Worm (Caenorhabditis elegans) whole organism, L4 larva: ENCODE results near the gene srh-246.
A peak's percentile ranks its signal among the peaks of the same experiment; 100 is the strongest.

Experiments
- D1046.2 ChIP-seq: fragments of 200-800 bp; sonication (Bioruptor generic); IDR thresholded peaks from 2 replicates; pipeline ENCODE4 v1.3.6; 2022; ENCODE audit warnings: missing genetic modification characterization, missing compliant biosample characterization
- F10B5.3 ChIP-seq: sonication (generic microtip); optimal IDR thresholded peaks from 2 replicates; lab custom pipeline; 2016; ENCODE audit warnings: mild to moderate bottlenecking, missing genetic modification characterization, missing compliant biosample characterization
- F44E2.7 ChIP-seq: fragments of 200-800 bp; sonication (Bioruptor generic); IDR thresholded peaks from 2 replicates; pipeline ENCODE4 v2.1.2; 2022; ENCODE audit warnings: missing genetic modification characterization, missing compliant biosample characterization
- F49E8.2 ChIP-seq: sonication (generic microtip); optimal IDR thresholded peaks from 2 replicates; lab custom pipeline; 2016; ENCODE audit warnings: missing compliant biosample characterization, mild to moderate bottlenecking, missing genetic modification characterization, borderline replicate concordance
- T20F7.1 ChIP-seq: fragments of 200-800 bp; sonication (Bioruptor generic); optimal IDR thresholded peaks from 2 replicates; lab custom pipeline; 2018; ENCODE audit warnings: mild to moderate bottlenecking, missing genetic modification characterization, missing compliant biosample characterization
- Y105C5A.15 ChIP-seq: fragments of 200-800 bp; sonication (Bioruptor generic); IDR thresholded peaks from 2 replicates; pipeline ENCODE4 v1.3.6; 2022; ENCODE audit warnings: missing genetic modification characterization, missing compliant biosample characterization
- Y5F2A.4 ChIP-seq: fragments of 200-800 bp; sonication (Bioruptor generic); optimal IDR thresholded peaks from 2 replicates; lab custom pipeline; 2018; ENCODE audit warnings: mild to moderate bottlenecking, missing genetic modification characterization, missing compliant biosample characterization
- ZK546.5 ChIP-seq, 2 experiments: sonication (generic microtip); optimal IDR thresholded peaks; 2 replicates each; lab custom pipeline; 2017; ENCODE audit warnings: missing biosample characterization in 2 of 2, missing genetic modification characterization in 2 of 2
- aha-1 ChIP-seq: fragments of 150-350 bp; peaks from one replicate; lab custom pipeline; 2014; ENCODE audit warnings: missing biosample characterization, missing genetic modification characterization
- aly-2 ChIP-seq: sonication (generic microtip); optimal IDR thresholded peaks from 2 replicates; lab custom pipeline; 2018; ENCODE audit warnings: missing biosample characterization, missing genetic modification characterization
- ama-1 ChIP-seq: fragments of 150-350 bp; optimal IDR thresholded peaks from 2 replicates; lab custom pipeline; 2014; ENCODE audit warnings: inconsistent platforms, mixed read lengths
- ceh-44 ChIP-seq: fragments of 200-800 bp; sonication (Bioruptor generic); IDR thresholded peaks from 2 replicates; pipeline ENCODE4 v1.3.6; 2022; ENCODE audit warnings: missing genetic modification reagents, missing genetic modification characterization, missing compliant biosample characterization
- ceh-82 ChIP-seq: sonication (generic microtip); optimal IDR thresholded peaks from 2 replicates; lab custom pipeline; 2017; ENCODE audit warnings: missing biosample characterization, missing genetic modification characterization
- ctbp-1 ChIP-seq: fragments of 200-800 bp; sonication (Bioruptor generic); IDR thresholded peaks from 2 replicates; pipeline ENCODE4 v1.3.6; 2022; ENCODE audit warnings: missing genetic modification reagents, missing genetic modification characterization, missing compliant biosample characterization
- daf-19 ChIP-seq: fragments of 200-800 bp; sonication (Bioruptor generic); conservative IDR thresholded peaks from 2 replicates; pipeline ENCODE4 v1.3.6; 2022; ENCODE audit warnings: missing genetic modification characterization, missing compliant biosample characterization
- dmd-8 ChIP-seq: fragments of 200-800 bp; sonication (Bioruptor generic); IDR thresholded peaks from 2 replicates; pipeline ENCODE4 v1.3.6; 2022; ENCODE audit warnings: missing genetic modification characterization, missing compliant biosample characterization
- dmd-9 ChIP-seq: fragments of 200-800 bp; sonication (Bioruptor generic); IDR thresholded peaks from 2 replicates; pipeline ENCODE4 v1.3.6; 2022; ENCODE audit warnings: missing genetic modification reagents, missing genetic modification characterization, missing compliant biosample characterization
- dpl-1 ChIP-seq: fragments of 150-350 bp; optimal IDR thresholded peaks from 2 replicates; lab custom pipeline; 2014; ENCODE audit warnings: missing biosample characterization, missing genetic modification reagents, missing genetic modification characterization
- duxl-1 ChIP-seq: sonication (generic microtip); optimal IDR thresholded peaks from 2 replicates; lab custom pipeline; 2016; ENCODE audit warnings: mild to moderate bottlenecking, missing genetic modification characterization, moderate library complexity, missing compliant biosample characterization; ENCODE audit not compliant: poor library complexity
- fkh-10 ChIP-seq: fragments of 150-350 bp; optimal IDR thresholded peaks from 2 replicates; lab custom pipeline; 2014; ENCODE audit warnings: missing biosample characterization, missing genetic modification reagents, missing genetic modification characterization
- gei-8 ChIP-seq: fragments of 200-800 bp; sonication (Bioruptor generic); optimal IDR thresholded peaks from 2 replicates; lab custom pipeline; 2018; ENCODE audit warnings: mild to moderate bottlenecking, missing genetic modification characterization, missing compliant biosample characterization
- lin-13 ChIP-seq: fragments of 150-350 bp; optimal IDR thresholded peaks from 2 replicates; lab custom pipeline; 2014; ENCODE audit warnings: missing biosample characterization, missing genetic modification reagents, missing genetic modification characterization
- lir-3 ChIP-seq: sonication (generic microtip); optimal IDR thresholded peaks from 2 replicates; lab custom pipeline; 2016; ENCODE audit warnings: mild to moderate bottlenecking, missing genetic modification characterization, missing compliant biosample characterization
- madf-9 ChIP-seq: fragments of 200-800 bp; sonication (Bioruptor generic); conservative IDR thresholded peaks from 2 replicates; pipeline ENCODE4 v1.3.6; 2022; ENCODE audit warnings: missing genetic modification reagents, missing genetic modification characterization, missing compliant biosample characterization
- mdt-29 ChIP-seq: fragments of 200-800 bp; sonication (Bioruptor generic); IDR thresholded peaks from 2 replicates; pipeline ENCODE4 v1.3.6; 2022; ENCODE audit warnings: missing genetic modification reagents, missing genetic modification characterization, missing compliant biosample characterization
- mep-1 ChIP-seq: fragments of 150-350 bp; sonication (generic microtip); optimal IDR thresholded peaks from 3 replicates; lab custom pipeline; 2014; ENCODE audit warnings: missing biosample characterization, missing genetic modification characterization
- mxl-2 ChIP-seq: fragments of 200-800 bp; sonication (Bioruptor generic); conservative IDR thresholded peaks from 2 replicates; pipeline ENCODE4 v1.3.6; 2022; ENCODE audit warnings: missing genetic modification reagents, missing genetic modification characterization, missing compliant biosample characterization
- mxl-3 ChIP-seq: fragments of 200-800 bp; sonication (Bioruptor generic); optimal IDR thresholded peaks from 2 replicates; lab custom pipeline; 2018; ENCODE audit warnings: mild to moderate bottlenecking, missing genetic modification characterization, missing compliant biosample characterization
- nhr-10 ChIP-seq: fragments of 150-350 bp; optimal IDR thresholded peaks from 2 replicates; lab custom pipeline; 2014; ENCODE audit warnings: missing biosample characterization, missing genetic modification characterization
- nhr-102 ChIP-seq: sonication (generic microtip); optimal IDR thresholded peaks from 2 replicates; lab custom pipeline; 2016; ENCODE audit warnings: mild to moderate bottlenecking, missing genetic modification characterization, moderate library complexity, missing compliant biosample characterization
- nhr-11 ChIP-seq: fragments of 150-350 bp; optimal IDR thresholded peaks from 2 replicates; lab custom pipeline; 2014; ENCODE audit warnings: missing biosample characterization, missing genetic modification characterization
- nhr-28 ChIP-seq: fragments of 150-350 bp; optimal IDR thresholded peaks from 2 replicates; lab custom pipeline; 2014; ENCODE audit warnings: missing biosample characterization, missing genetic modification characterization
- nhr-41 ChIP-seq: fragments of 200-800 bp; sonication (Bioruptor generic); IDR thresholded peaks from 2 replicates; pipeline ENCODE4 v1.3.6; 2022; ENCODE audit warnings: missing genetic modification reagents, missing genetic modification characterization, missing compliant biosample characterization
- nhr-48 ChIP-seq: sonication (generic microtip); optimal IDR thresholded peaks from 2 replicates; lab custom pipeline; 2016; ENCODE audit warnings: mild to moderate bottlenecking, missing genetic modification characterization, missing compliant biosample characterization
- nhr-6 ChIP-seq: fragments of 150-350 bp; optimal IDR thresholded peaks from 2 replicates; lab custom pipeline; 2014; ENCODE audit warnings: missing biosample characterization, missing genetic modification characterization
- nhr-76 ChIP-seq: fragments of 150-350 bp; optimal IDR thresholded peaks from 2 replicates; lab custom pipeline; 2014; ENCODE audit warnings: missing biosample characterization, missing genetic modification characterization
- nhr-77 ChIP-seq: fragments of 150-350 bp; optimal IDR thresholded peaks from 2 replicates; lab custom pipeline; 2014; ENCODE audit warnings: missing biosample characterization, missing genetic modification characterization
- pqm-1 ChIP-seq: sonication (generic microtip); optimal IDR thresholded peaks from 2 replicates; lab custom pipeline; 2017; ENCODE audit warnings: missing biosample characterization, missing genetic modification characterization
- set-16 ChIP-seq: fragments of 200-800 bp; sonication (Bioruptor generic); IDR thresholded peaks from 2 replicates; pipeline ENCODE4 v1.3.6; 2022; ENCODE audit warnings: missing genetic modification reagents, missing genetic modification characterization, missing compliant biosample characterization
- snpc-4 ChIP-seq: fragments of 150-350 bp; optimal IDR thresholded peaks from 2 replicates; lab custom pipeline; 2014; ENCODE audit warnings: missing biosample characterization, missing genetic modification characterization
- spr-3 ChIP-seq: fragments of 200-800 bp; sonication (Bioruptor generic); optimal IDR thresholded peaks from 2 replicates; lab custom pipeline; 2018; ENCODE audit warnings: mild to moderate bottlenecking, missing genetic modification characterization, missing compliant biosample characterization
- tra-1 ChIP-seq: fragments of 200-800 bp; sonication (Bioruptor generic); IDR thresholded peaks from 2 replicates; pipeline ENCODE4 v1.3.6; 2022; ENCODE audit warnings: missing genetic modification reagents, missing genetic modification characterization, missing compliant biosample characterization
- unc-130 ChIP-seq: sonication (generic microtip); optimal IDR thresholded peaks from 2 replicates; lab custom pipeline; 2016; ENCODE audit warnings: missing genetic modification reagents, missing genetic modification characterization, missing compliant biosample characterization
- unc-62 ChIP-seq, 3 experiments: fragments of 150-350 bp in 1 of 3; sonication (generic microtip); optimal IDR thresholded peaks in 2 of 3; peaks in 1 of 3; 1 replicate in 1 of 3; 2 replicates in 2 of 3; lab custom pipeline; 2014 to 2017; ENCODE audit warnings: missing biosample characterization in 3 of 3, missing genetic modification characterization in 3 of 3, missing genetic modification reagents in 3 of 3, missing genotype in 1 of 3
- vab-7 ChIP-seq: fragments of 200-800 bp; sonication (Bioruptor generic); IDR thresholded peaks from 2 replicates; pipeline ENCODE4 v1.3.6; 2022; ENCODE audit warnings: missing genetic modification reagents, missing genetic modification characterization, missing compliant biosample characterization
- zag-1 ChIP-seq: fragments of 150-350 bp; optimal IDR thresholded peaks from 2 replicates; lab custom pipeline; 2014; ENCODE audit warnings: missing biosample characterization, missing genetic modification characterization
- zfp-2 ChIP-seq: sonication (generic microtip); optimal IDR thresholded peaks from 2 replicates; lab custom pipeline; 2016; ENCODE audit warnings: mild to moderate bottlenecking, missing genetic modification characterization, missing compliant biosample characterization
- zfp-3 ChIP-seq: fragments of 200-800 bp; sonication (Bioruptor generic); conservative IDR thresholded peaks from 2 replicates; pipeline ENCODE4 v1.3.6; 2022; ENCODE audit warnings: missing genetic modification reagents, missing genetic modification characterization, missing compliant biosample characterization
- zip-11 ChIP-seq: fragments of 200-800 bp; sonication (Bioruptor generic); IDR thresholded peaks from 2 replicates; pipeline ENCODE4 v1.3.6; 2022; ENCODE audit warnings: missing genetic modification characterization, missing compliant biosample characterization
- zip-2 ChIP-seq: fragments of 150-350 bp; optimal IDR thresholded peaks from 2 replicates; lab custom pipeline; 2014; ENCODE audit warnings: missing biosample characterization, missing genetic modification characterization
- ztf-7 ChIP-seq: fragments of 150-350 bp; optimal IDR thresholded peaks from 2 replicates; lab custom pipeline; 2014; ENCODE audit warnings: missing biosample characterization, missing genetic modification characterization

Gene srh-246

DNA sequence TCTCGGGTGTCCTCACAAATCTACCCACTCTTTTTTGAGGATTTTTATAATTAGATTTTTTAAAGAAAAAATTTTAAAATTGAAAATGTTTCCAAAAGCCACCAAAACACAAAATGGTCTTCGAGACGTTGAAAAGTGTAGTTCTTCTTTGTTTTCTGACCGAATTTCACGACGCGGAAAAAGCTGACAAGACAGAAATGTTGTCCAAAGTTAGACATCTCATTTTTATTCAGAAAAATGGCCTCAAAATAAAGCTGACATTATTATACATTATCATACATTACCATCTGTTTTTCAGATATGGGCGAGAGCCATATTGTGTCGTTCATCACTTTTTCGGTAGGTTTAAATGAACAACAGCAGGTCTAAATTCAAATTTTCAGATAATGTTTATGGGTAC is 22.1 kb upstream of the srh-246 start, which contains the start of gene srx-22:
Gene srx-22 (plus strand): TSS at position 301 of the 400 bp plus-strand sequence.
- no peak for TF ChIP-seq Y105C5A.15 (GFP tag; lab: Robert Waterston, UW)
- TF ChIP-seq nhr-28 (tag; lab: Kevin White, UChicago), result no peak
- TF ChIP-seq nhr-10 (tag; lab: Kevin White, UChicago), result no peak
- TF ChIP-seq nhr-48 (tag; lab: Kevin White, UChicago), result no peak
- TF ChIP-seq T20F7.1, result no peak
- TF ChIP-seq ZK546.5 (tag; optimal IDR thresholded peaks at IDR 0.05; lab: Kevin White, UChicago), result no peak
- TF ChIP-seq dpl-1, result no peak
- TF ChIP-seq mdt-29 (GFP tag; lab: Robert Waterston, UW), result no peak
- no peak for TF ChIP-seq zfp-3 (GFP tag; lab: Robert Waterston, UW)
- TF ChIP-seq set-16, result no peak
- no peak for TF ChIP-seq ztf-7 (tag; lab: Kevin White, UChicago)
- TF ChIP-seq pqm-1, result no peak
- TF ChIP-seq D1046.2 (GFP tag; lab: Robert Waterston, UW), result no peak
- TF ChIP-seq nhr-11 (tag; lab: Kevin White, UChicago), result no peak

DNA sequence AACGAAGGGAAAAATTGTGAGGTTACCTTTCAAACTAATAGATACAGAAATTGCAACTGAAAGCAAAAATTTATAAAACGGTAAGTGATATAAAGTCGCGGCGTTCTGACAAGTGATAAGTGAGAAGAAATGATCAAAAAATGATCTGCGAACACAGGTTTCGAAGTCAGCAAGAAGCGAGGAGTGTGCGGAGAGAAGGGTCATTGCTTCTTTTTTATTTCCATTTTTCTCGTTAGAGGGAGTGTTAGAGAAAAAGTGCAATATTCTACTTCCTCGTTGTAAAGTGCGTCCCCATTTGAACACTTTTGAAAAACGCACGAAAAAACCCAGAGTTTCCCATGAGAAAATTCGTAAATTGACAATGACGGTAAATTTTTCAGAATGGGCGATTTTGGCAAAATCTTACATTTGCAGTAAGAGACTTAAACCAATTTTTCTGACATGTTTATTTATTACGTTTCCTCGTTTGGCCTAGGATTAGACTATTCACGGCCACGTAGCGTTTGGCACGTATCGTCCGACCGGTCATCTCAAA is 19.0 kb upstream of the srh-246 start, which contains the start of the genes fbxa-72 and srx-21:
Gene fbxa-72 (minus strand): TSS at position 204 of the 535 bp plus-strand sequence.
Gene srx-21 (plus strand): TSS at position 485 of the 535 bp plus-strand sequence.
- TF ChIP-seq nhr-41 (GFP tag; lab: Robert Waterston, UW), result no peak
- TF ChIP-seq nhr-77 (tag; lab: Kevin White, UChicago), result peak; percentile 52
- no peak for TF ChIP-seq F44E2.7
- no peak for TF ChIP-seq snpc-4 (tag; lab: Kevin White, UChicago)
- TF ChIP-seq tra-1 (GFP tag; lab: Robert Waterston, UW), result no peak
- TF ChIP-seq aha-1, result peak; percentile 65
- no peak for TF ChIP-seq T20F7.1
- TF ChIP-seq zag-1 (tag; lab: Kevin White, UChicago), result no peak
- no peak for TF ChIP-seq fkh-10
- no peak for TF ChIP-seq nhr-102 (tag; lab: Kevin White, UChicago)
- TF ChIP-seq dmd-9 (GFP tag; lab: Robert Waterston, UW), result no peak
- TF ChIP-seq aly-2 (tag; lab: Kevin White, UChicago), result no peak
- no peak for TF ChIP-seq zip-2 (tag; lab: Kevin White, UChicago)
- no peak for TF ChIP-seq lir-3
- TF ChIP-seq daf-19 (GFP tag; lab: Robert Waterston, UW), result no peak
- TF ChIP-seq F49E8.2, result no peak
- no peak for TF ChIP-seq spr-3 (GFP tag; lab: Kevin White, UChicago)
- TF ChIP-seq Y5F2A.4 (GFP tag; lab: Kevin White, UChicago), result no peak
- TF ChIP-seq madf-9, result no peak
- TF ChIP-seq mep-1 (tag; lab: Kevin White, UChicago), result no peak
- no peak for TF ChIP-seq zip-11 (GFP tag; lab: Robert Waterston, UW)
- no peak for TF ChIP-seq mxl-2 (GFP tag; lab: Robert Waterston, UW)
- no peak for TF ChIP-seq nhr-76 (tag; lab: Kevin White, UChicago)
- TF ChIP-seq lin-13 (GFP tag; lab: Kevin White, UChicago), result no peak
- no peak for TF ChIP-seq ctbp-1 (GFP tag; lab: Robert Waterston, UW)
- no peak for TF ChIP-seq dmd-8 (GFP tag; lab: Robert Waterston, UW)
- TF ChIP-seq zfp-2 (tag; lab: Kevin White, UChicago), result no peak
- TF ChIP-seq unc-130 (GFP tag; lab: Kevin White, UChicago), result no peak
- TF ChIP-seq ama-1 (lab: Kevin White, UChicago), result no peak
- peak; percentile 36 for TF ChIP-seq mxl-3 (GFP tag; lab: Kevin White, UChicago)
- TF ChIP-seq F10B5.3, result no peak
- TF ChIP-seq ztf-7 (tag; lab: Kevin White, UChicago), result no peak
- TF ChIP-seq mdt-29 (GFP tag; lab: Robert Waterston, UW), result no peak
- no peak for TF ChIP-seq gei-8 (GFP tag; lab: Kevin White, UChicago)
- no peak for TF ChIP-seq D1046.2 (GFP tag; lab: Robert Waterston, UW)
- no peak for TF ChIP-seq dpl-1
- no peak for TF ChIP-seq ceh-44 (GFP tag; lab: Robert Waterston, UW)
- TF ChIP-seq Y105C5A.15 (GFP tag; lab: Robert Waterston, UW), result no peak
- peak; percentile 17 for TF ChIP-seq duxl-1 (tag; lab: Kevin White, UChicago)
- no peak for TF ChIP-seq ceh-82
- peak in 1 of 2 experiments; percentile 80 for TF ChIP-seq unc-62 (GFP tag; optimal IDR thresholded peaks at IDR 0.05 in 1 of 2; lab: Kevin White, UChicago)
- no peak for TF ChIP-seq unc-62 (tag; optimal IDR thresholded peaks at IDR 0.05; lab: Kevin White, UChicago)
- no peak for TF ChIP-seq vab-7 (GFP tag; lab: Robert Waterston, UW)
- TF ChIP-seq nhr-6, result no peak
